Worm (Caenorhabditis elegans) whole organism, L2 larva: ENCODE measurements around the gene gdh-1.

Experiments used
- dmd-4 ChIP-seq: sonication (generic microtip); optimal IDR thresholded peaks from 2 replicates; lab custom pipeline; 2017; ENCODE audit warnings: missing biosample characterization, missing genetic modification characterization
- fos-1 ChIP-seq: fragments of 150-350 bp; optimal IDR thresholded peaks from 2 replicates; lab custom pipeline; 2014; ENCODE audit warnings: missing biosample characterization, missing genetic modification characterization
- nhr-23 ChIP-seq: fragments of 150-350 bp; optimal IDR thresholded peaks from 2 replicates; lab custom pipeline; 2014; ENCODE audit warnings: missing biosample characterization, missing genetic modification reagents, missing genetic modification characterization
- skn-1 ChIP-seq: sonication (generic microtip); optimal IDR thresholded peaks from 2 replicates; lab custom pipeline; 2017; ENCODE audit warnings: missing biosample characterization, missing genetic modification characterization
- snpc-4 ChIP-seq: fragments of 150-350 bp; optimal IDR thresholded peaks from 2 replicates; lab custom pipeline; 2014; ENCODE audit warnings: missing biosample characterization, missing genetic modification characterization

DNA sequence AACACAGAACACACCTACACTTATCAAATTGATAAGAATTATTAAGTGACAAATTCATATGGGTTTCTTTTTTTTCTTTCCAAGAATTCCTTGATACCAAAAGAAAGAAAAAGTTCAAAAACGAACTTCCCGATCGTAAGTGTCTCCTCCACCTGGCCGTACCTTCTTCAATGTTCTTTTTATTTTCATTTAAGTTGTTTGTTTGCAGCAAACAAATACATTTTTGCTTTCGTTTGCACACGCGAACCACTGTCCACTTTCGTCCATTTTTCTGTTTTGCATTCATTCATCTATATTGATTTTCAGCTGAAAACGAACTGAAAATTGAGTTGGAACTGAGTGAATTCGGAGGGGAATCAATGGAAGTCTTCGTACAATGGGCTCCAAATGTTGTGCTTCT is 41.3 kb upstream of the gdh-1 start, which contains the start of gene VZK822L.2:
- TF ChIP-seq nhr-23 (tag; lab: Kevin White, UChicago) (no peak), dmd-4 (tag; lab: Kevin White, UChicago) (no peak), fos-1 (tag; lab: Kevin White, UChicago) (peak; percentile 43), snpc-4 (no peak), skn-1 (tag; lab: Kevin White, UChicago) (no peak)
